Worm (Caenorhabditis elegans) whole organism, L4/young adult: ENCODE measurements around the gene F54E7.9.
A peak's percentile ranks its signal among the peaks of the same experiment; 100 is the strongest.

Experiments used
- W03F9.2 ChIP-seq: fragments of 150-350 bp; optimal IDR thresholded peaks from 2 replicates; lab custom pipeline; 2014; ENCODE audit warnings: missing biosample characterization, missing genetic modification characterization
- dao-5 ChIP-seq: sonication (generic microtip); optimal IDR thresholded peaks from 2 replicates; lab custom pipeline; 2016; ENCODE audit warnings: missing genotype, missing genetic modification characterization, moderate library complexity, missing compliant biosample characterization
- him-1 ChIP-seq: sonication (generic microtip); optimal IDR thresholded peaks from 2 replicates; lab custom pipeline; 2016; ENCODE audit warnings: missing genotype, missing genetic modification reagents, missing genetic modification characterization, missing compliant biosample characterization

Gene F54E7.9

ce11 chrIII:5711881-5712643 is 34.4 kb upstream of the F54E7.9 start:
- TF ChIP-seq him-1 (tag; lab: Kevin White, UChicago) = no peak
- TF ChIP-seq W03F9.2 (tag; lab: Kevin White, UChicago) = no peak
- no peak for TF ChIP-seq dao-5

ce11 chrIII:5711242-5711641 is 33.6 kb upstream of the F54E7.9 start, which contains the start of gene rbm-26:
Gene rbm-26 (plus strand): TSS chrIII:5711542.
- TF ChIP-seq W03F9.2 (tag; lab: Kevin White, UChicago) (no peak), dao-5 (no peak), him-1 (tag; lab: Kevin White, UChicago) (no peak)

ce11 chrIII:5710676-5711075 is 33.0 kb upstream of the F54E7.9 start:
- TF ChIP-seq W03F9.2 (tag; lab: Kevin White, UChicago) = no peak
- TF ChIP-seq him-1 (tag; lab: Kevin White, UChicago) = no peak
- no peak for TF ChIP-seq dao-5

- TF ChIP-seq dao-5 = no peak
- no peak for TF ChIP-seq W03F9.2 (tag; lab: Kevin White, UChicago)
- TF ChIP-seq him-1 (tag; lab: Kevin White, UChicago) = no peak
Measured at ce11 chrIII:5710045-5710444, 32.4 kb upstream of the F54E7.9 start, which contains the start of gene B0336.12. Gene B0336.12 (minus strand): TSS chrIII:5710145.

- TF ChIP-seq W03F9.2 (tag; lab: Kevin White, UChicago) (no peak), dao-5 (no peak), him-1 (tag; lab: Kevin White, UChicago) (no peak)
Measured at ce11 chrIII:5709224-5709623, 31.5 kb upstream of the F54E7.9 start, which contains the start of gene hpo-28. Gene hpo-28 (minus strand): TSS chrIII:5709324.

- TF ChIP-seq W03F9.2 (tag; lab: Kevin White, UChicago) (no peak), dao-5 (no peak), him-1 (tag; lab: Kevin White, UChicago) (no peak)
Measured at ce11 chrIII:5708024-5708423, 30.3 kb upstream of the F54E7.9 start.

ce11 chrIII:5707546-5707945 is 29.9 kb upstream of the F54E7.9 start:
- TF ChIP-seq him-1 (tag; lab: Kevin White, UChicago) = no peak
- TF ChIP-seq dao-5 = no peak
- TF ChIP-seq W03F9.2 (tag; lab: Kevin White, UChicago) = no peak

ce11 chrIII:5706077-5706627 is 28.5 kb upstream of the F54E7.9 start, which contains the start of gene rpl-23:
Gene rpl-23 (minus strand): TSS chrIII:5706127.
- TF ChIP-seq dao-5 = no peak
- peak; percentile 52 for TF ChIP-seq him-1 (tag; lab: Kevin White, UChicago)
- TF ChIP-seq W03F9.2 (tag; lab: Kevin White, UChicago) = peak; percentile 94

- TF ChIP-seq dao-5 (no peak), W03F9.2 (tag; lab: Kevin White, UChicago) (no peak), him-1 (tag; lab: Kevin White, UChicago) (no peak)
Measured at ce11 chrIII:5705228-5705888, 27.7 kb upstream of the F54E7.9 start, which contains the start of gene swp-1. Gene swp-1 (minus strand): TSS chrIII:5705525.

- TF ChIP-seq W03F9.2 (tag; lab: Kevin White, UChicago) (no peak), dao-5 (no peak), him-1 (tag; lab: Kevin White, UChicago) (no peak)
Measured at ce11 chrIII:5701491-5701890, 23.8 kb upstream of the F54E7.9 start.

ce11 chrIII:5697963-5698730 is 20.5 kb upstream of the F54E7.9 start, which contains the start of the genes lgg-3 and rgs-5:
Gene lgg-3 (minus strand): TSS chrIII:5698013.
Gene rgs-5 (plus strand): TSS chrIII:5698555.
- TF ChIP-seq W03F9.2 (tag; lab: Kevin White, UChicago) (peak; percentile 73), him-1 (tag; lab: Kevin White, UChicago) (no peak), dao-5 (no peak)

ce11 chrIII:5697266-5697665 is 19.6 kb upstream of the F54E7.9 start, which contains the start of gene B0336.7:
Gene B0336.7 (minus strand): TSS chrIII:5697366.
- TF ChIP-seq him-1 (tag; lab: Kevin White, UChicago) (no peak), dao-5 (no peak), W03F9.2 (tag; lab: Kevin White, UChicago) (no peak)

- TF ChIP-seq him-1 (tag; lab: Kevin White, UChicago) (no peak), dao-5 (no peak), W03F9.2 (tag; lab: Kevin White, UChicago) (no peak)
Measured at ce11 chrIII:5693736-5694135, 16.0 kb upstream of the F54E7.9 start, which contains the start of gene B0336.13. Gene B0336.13 (plus strand): TSS chrIII:5694036.
